Fruit fly (Drosophila melanogaster) whole organism, embryonic: ENCODE data around the gene Plzf.

ENCODE experiments used
- CG11456 ChIP-seq: fragments of 200-800 bp; sonication (Bioruptor generic); IDR thresholded peaks from 3 replicates; pipeline ENCODE4 v1.3.6; 2022; ENCODE audit warnings: missing biosample characterization, missing genetic modification characterization
- CG5245 ChIP-seq: fragments of 200-800 bp; sonication (Bioruptor generic); optimal IDR thresholded peaks from 3 replicates; lab custom pipeline; 2016; ENCODE audit warnings: missing biosample characterization, missing genetic modification characterization
- CTCF ChIP-seq: fragments of 200-800 bp; sonication (Bioruptor generic); optimal IDR thresholded peaks from 2 replicates; lab custom pipeline; 2017; ENCODE audit warnings: missing biosample characterization, mild to moderate bottlenecking, missing genetic modification characterization, moderate library complexity
- HLH3B ChIP-seq: fragments of 200-800 bp; sonication (Bioruptor generic); IDR thresholded peaks from 2 replicates; pipeline ENCODE4 v1.3.6; 2022; ENCODE audit warnings: missing biosample characterization, missing genetic modification characterization
- klu ChIP-seq: fragments of 200-800 bp; sonication (Bioruptor generic); IDR thresholded peaks from 2 replicates; pipeline ENCODE4 v1.3.6; 2022; ENCODE audit warnings: missing biosample characterization, missing genetic modification characterization
- mirr ChIP-seq: fragments of 200-800 bp; sonication (Bioruptor generic); optimal IDR thresholded peaks from 3 replicates; lab custom pipeline; 2018; ENCODE audit warnings: missing biosample characterization, mild to moderate bottlenecking, missing genetic modification characterization

dm6 chr2L:12033890-12034289 is 14.8 kb downstream of the Plzf start, which contains the start of gene CG18788:
- TF ChIP-seq CG11456 (GFP tag; lab: Robert Waterston, UW) (no peak), CTCF (GFP tag; lab: Kevin White, UChicago) (no peak), klu (no peak), mirr (GFP tag; lab: Kevin White, UChicago) (no peak), HLH3B (no peak), CG5245 (GFP tag; lab: Kevin White, UChicago) (no peak)
